Worm (Caenorhabditis elegans): ENCODE results near the gene Y62H9A.11.

DNA sequence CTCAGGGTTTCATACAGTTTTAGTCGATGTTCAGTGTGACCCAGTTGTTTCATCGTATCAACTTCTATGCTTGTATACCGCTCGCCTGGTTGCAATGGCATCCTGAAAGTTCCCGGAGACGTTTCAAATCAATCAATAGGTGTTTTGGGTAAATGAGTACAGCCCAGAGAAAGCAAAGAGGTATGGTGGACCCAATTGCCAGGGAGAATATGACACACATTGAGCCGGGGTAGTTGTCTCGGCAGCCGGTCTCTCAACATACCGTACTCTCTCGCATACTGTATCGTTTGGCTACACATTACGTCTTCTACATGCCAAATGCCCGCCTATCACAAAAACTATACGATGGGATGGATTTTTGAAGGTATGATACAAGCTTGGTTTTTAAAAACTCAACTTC, 9.1 kb downstream of the Y62H9A.11 start, which contains the start of gene Y62H9A.9:
- TF ChIP-seq unc-86 (tag; optimal IDR thresholded peaks at IDR 0.05) (no peak), pax-1 (tag; optimal IDR thresholded peaks at IDR 0.05) (no peak), C08G9.2 (tag; optimal IDR thresholded peaks at IDR 0.05) (no peak), pros-1 (tag; optimal IDR thresholded peaks at IDR 0.05) (no peak), ceh-6 (GFP tag; optimal IDR thresholded peaks at IDR 0.05) (no peak), F13H6.1 (tag; optimal IDR thresholded peaks at IDR 0.05) (no peak), gmeb-2 (tag; optimal IDR thresholded peaks at IDR 0.05) (no peak), nhr-232 (tag; optimal IDR thresholded peaks at IDR 0.05) (no peak)
